Worm (Caenorhabditis elegans): Measurements from ENCODE around the gene sap-140.

ce11 chrIII:7462295-7462694, 37.2 kb upstream of the sap-140 start, which contains the start of gene fipr-20:
- TF ChIP-seq tlf-1 (GFP tag; optimal IDR thresholded peaks at IDR 0.05) (no peak), madf-8 (GFP tag; conservative IDR thresholded peaks at IDR 0.05) (no peak), F23B12.7 (tag; optimal IDR thresholded peaks at IDR 0.05; ENCODE audit: insufficient read depth) (no peak), F37B4.10 (GFP tag; IDR thresholded peaks at IDR 0.05) (no peak), atf-7 (tag; optimal IDR thresholded peaks at IDR 0.05) (no peak), ztf-18 (tag; optimal IDR thresholded peaks at IDR 0.05) (no peak), B0035.1 (tag; optimal IDR thresholded peaks at IDR 0.05) (no peak)
